Worm (Caenorhabditis elegans) whole organism, young adult: Measurements from ENCODE around the gene ZK1055.2.

Experiments
- B0035.1 ChIP-seq: sonication (generic microtip); optimal IDR thresholded peaks from 2 replicates; lab custom pipeline; 2016; ENCODE audit warnings: missing genetic modification characterization, mild to moderate bottlenecking, missing compliant biosample characterization, missing genotype, missing genetic modification reagents
- F10E7.11 ChIP-seq: sonication (generic microtip); optimal IDR thresholded peaks from 2 replicates; lab custom pipeline; 2017; ENCODE audit warnings: mild to moderate bottlenecking, missing genetic modification characterization, moderate library complexity, missing compliant biosample characterization
- F55B11.4 ChIP-seq: sonication (generic microtip); optimal IDR thresholded peaks from 2 replicates; lab custom pipeline; 2016; ENCODE audit warnings: missing compliant biosample characterization, missing genetic modification characterization, borderline replicate concordance; ENCODE audit not compliant: insufficient read depth
- K12H6.12 ChIP-seq: fragments of 200-800 bp; sonication (Bioruptor generic); optimal IDR thresholded peaks from 2 replicates; lab custom pipeline; 2018; ENCODE audit warnings: mild to moderate bottlenecking, missing genetic modification characterization, missing compliant biosample characterization
- Y53G8AR.9 ChIP-seq: fragments of 200-800 bp; sonication (Bioruptor generic); conservative IDR thresholded peaks from 2 replicates; pipeline ENCODE4 v1.3.6; 2022; ENCODE audit warnings: missing genetic modification reagents, missing genetic modification characterization, missing compliant biosample characterization
- akir-1 ChIP-seq: fragments of 200-800 bp; sonication (Bioruptor generic); optimal IDR thresholded peaks from 2 replicates; lab custom pipeline; 2018; ENCODE audit warnings: mild to moderate bottlenecking, missing genetic modification characterization, moderate library complexity, missing compliant biosample characterization
- ama-1 ChIP-seq, 3 experiments: fragments of 150-350 bp in 1 of 3; sonication (generic microtip) in 2 of 3; optimal IDR thresholded peaks; 2 replicates each; lab custom pipeline; 2014 to 2018; ENCODE audit warnings: missing biosample characterization in 2 of 3, missing genetic modification characterization in 2 of 3, missing genetic modification reagents in 2 of 3
- atf-7 ChIP-seq: sonication (generic microtip); optimal IDR thresholded peaks from 2 replicates; lab custom pipeline; 2017; ENCODE audit warnings: mild to moderate bottlenecking, missing genetic modification characterization, missing compliant biosample characterization
- bed-2 ChIP-seq: fragments of 200-800 bp; sonication (Bioruptor generic); IDR thresholded peaks from 2 replicates; pipeline ENCODE4 v1.3.6; 2022; ENCODE audit warnings: missing genetic modification reagents, missing genetic modification characterization, missing compliant biosample characterization
- cebp-1 ChIP-seq, 2 experiments: fragments of 200-800 bp in 1 of 2; sonication (Bioruptor generic) in 1 of 2; sonication (generic microtip) in 1 of 2; IDR thresholded peaks in 1 of 2; optimal IDR thresholded peaks in 1 of 2; 2 replicates each; pipeline versions ENCODE4 v1.3.6 to Lab custom; 2017 to 2022; ENCODE audit warnings: missing compliant biosample characterization in 2 of 2, missing genetic modification characterization in 2 of 2, mild to moderate bottlenecking in 1 of 2, missing genetic modification reagents in 1 of 2, moderate library complexity in 1 of 2
- cebp-2 ChIP-seq: fragments of 200-800 bp; sonication (Bioruptor generic); IDR thresholded peaks from 2 replicates; pipeline ENCODE4 v1.3.6; 2022; ENCODE audit warnings: missing genetic modification characterization, missing compliant biosample characterization
- egl-44 ChIP-seq: fragments of 200-800 bp; sonication (Bioruptor generic); IDR thresholded peaks from 2 replicates; pipeline ENCODE4 v1.3.6; 2022; ENCODE audit warnings: missing genetic modification reagents, missing genetic modification characterization, missing compliant biosample characterization
- ets-4 ChIP-seq: fragments of 200-800 bp; sonication (Bioruptor generic); optimal IDR thresholded peaks from 2 replicates; lab custom pipeline; 2018; ENCODE audit warnings: mild to moderate bottlenecking, missing genetic modification characterization, missing compliant biosample characterization
- fkh-3 ChIP-seq: sonication (generic microtip); optimal IDR thresholded peaks from 2 replicates; lab custom pipeline; 2016; ENCODE audit warnings: mild to moderate bottlenecking, missing genetic modification characterization, missing compliant biosample characterization
- hmg-20 ChIP-seq: fragments of 200-800 bp; sonication (Bioruptor generic); IDR thresholded peaks from 2 replicates; pipeline ENCODE4 v1.3.6; 2022; ENCODE audit warnings: missing genetic modification reagents, missing genetic modification characterization, missing compliant biosample characterization
- let-607 ChIP-seq, 2 experiments: fragments of 200-800 bp in 1 of 2; sonication (Bioruptor generic) in 1 of 2; sonication (generic microtip) in 1 of 2; optimal IDR thresholded peaks; 2 replicates each; lab custom pipeline; 2016 to 2018; ENCODE audit warnings: mild to moderate bottlenecking in 2 of 2, missing compliant biosample characterization in 2 of 2, missing genetic modification characterization in 2 of 2, moderate library complexity in 2 of 2, missing genotype in 1 of 2
- madf-10 ChIP-seq: sonication (generic microtip); optimal IDR thresholded peaks from 2 replicates; lab custom pipeline; 2016; ENCODE audit warnings: mild to moderate bottlenecking, missing genetic modification characterization, missing compliant biosample characterization
- mcd-1 ChIP-seq: fragments of 200-800 bp; sonication (Bioruptor generic); IDR thresholded peaks from 2 replicates; pipeline ENCODE4 v1.3.6; 2022; ENCODE audit warnings: missing genetic modification reagents, missing genetic modification characterization, missing compliant biosample characterization
- mes-4 ChIP-seq: sonication (generic microtip); optimal IDR thresholded peaks from 2 replicates; lab custom pipeline; 2016; ENCODE audit warnings: missing genotype, missing genetic modification characterization, missing compliant biosample characterization
- nfyb-1 ChIP-seq: fragments of 200-800 bp; sonication (Bioruptor generic); IDR thresholded peaks from 2 replicates; pipeline ENCODE4 v1.3.6; 2022; ENCODE audit warnings: missing genetic modification reagents, missing genetic modification characterization, missing compliant biosample characterization
- nhr-80 ChIP-seq: sonication (generic microtip); optimal IDR thresholded peaks from 2 replicates; lab custom pipeline; 2016; ENCODE audit warnings: missing genetic modification characterization, missing compliant biosample characterization
- nhr-90 ChIP-seq: sonication (generic microtip); optimal IDR thresholded peaks from 2 replicates; lab custom pipeline; 2016; ENCODE audit warnings: missing genotype, mild to moderate bottlenecking, missing genetic modification characterization, missing compliant biosample characterization
- snpc-1.3 ChIP-seq: sonication (generic microtip); optimal IDR thresholded peaks from 2 replicates; lab custom pipeline; 2017; ENCODE audit warnings: missing genetic modification characterization, mild to moderate bottlenecking, missing compliant biosample characterization, antibody characterized with exemption, moderate library complexity, missing genotype, missing genetic modification reagents; ENCODE audit not compliant: insufficient read depth
- snpc-3.4 ChIP-seq: sonication (generic microtip); optimal IDR thresholded peaks from 2 replicates; lab custom pipeline; 2017; ENCODE audit warnings: missing genetic modification characterization, mild to moderate bottlenecking, missing compliant biosample characterization, antibody characterized with exemption, moderate library complexity, missing genotype, missing genetic modification reagents
- somi-1 ChIP-seq: fragments of 200-800 bp; sonication (Bioruptor generic); optimal IDR thresholded peaks from 2 replicates; lab custom pipeline; 2018; ENCODE audit warnings: mild to moderate bottlenecking, missing genetic modification characterization, missing compliant biosample characterization
- tlf-1 ChIP-seq: fragments of 200-800 bp; sonication (Bioruptor generic); optimal IDR thresholded peaks from 2 replicates; lab custom pipeline; 2018; ENCODE audit warnings: mild to moderate bottlenecking, missing genetic modification characterization, missing compliant biosample characterization
- zim-3 ChIP-seq: sonication (generic microtip); optimal IDR thresholded peaks from 2 replicates; lab custom pipeline; 2017; ENCODE audit warnings: mild to moderate bottlenecking, missing genetic modification characterization, moderate library complexity, missing compliant biosample characterization
- ztf-18 ChIP-seq: sonication (generic microtip); optimal IDR thresholded peaks from 2 replicates; lab custom pipeline; 2016; ENCODE audit warnings: missing genotype, mild to moderate bottlenecking, missing genetic modification characterization, missing compliant biosample characterization
- ztf-22 ChIP-seq: fragments of 200-800 bp; sonication (Bioruptor generic); optimal IDR thresholded peaks from 2 replicates; lab custom pipeline; 2018; ENCODE audit warnings: mild to moderate bottlenecking, missing genetic modification characterization, moderate library complexity, missing compliant biosample characterization
- ztf-3 ChIP-seq: fragments of 200-800 bp; sonication (Bioruptor generic); optimal IDR thresholded peaks from 2 replicates; lab custom pipeline; 2018; ENCODE audit warnings: mild to moderate bottlenecking, missing genetic modification characterization, missing compliant biosample characterization

The ZK1055.2 gene

DNA sequence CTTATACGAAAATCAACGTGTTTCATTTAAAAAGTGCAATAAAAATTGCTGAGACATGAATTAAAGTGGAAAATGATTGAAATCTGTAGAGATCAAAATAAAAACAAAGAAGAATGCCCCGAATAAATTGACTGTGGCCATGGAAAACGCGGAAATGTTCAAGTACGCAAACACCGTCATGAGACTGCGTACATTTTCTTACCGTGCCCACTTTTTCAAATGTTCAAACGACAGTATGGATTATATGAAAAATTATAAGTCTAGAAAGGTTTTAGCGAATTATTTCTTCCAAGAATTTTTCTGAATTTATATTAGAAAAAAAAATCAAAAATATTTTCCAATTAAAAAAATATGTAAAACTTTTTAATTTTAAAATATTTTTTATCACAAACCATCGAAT lies 21.1 kb downstream of the ZK1055.2 start (continued):
- TF ChIP-seq K12H6.12 (no peak), hmg-20 (GFP tag; lab: Robert Waterston, UW) (no peak), Y53G8AR.9 (GFP tag; lab: Robert Waterston, UW) (no peak), madf-10 (tag; lab: Kevin White, UChicago) (no peak), snpc-3.4 (tag; lab: Kevin White, UChicago) (peak; percentile 45)

ce11 chrV:6614152-6614734 lies 23.9 kb downstream of the ZK1055.2 start, which contains the start of gene cpr-4:
Gene cpr-4 (plus strand): TSS chrV:6614674.
- TF ChIP-seq let-607 (tag; optimal IDR thresholded peaks at IDR 0.05; lab: Kevin White, UChicago), result peak in 1 of 2 experiments; percentile 57
- no peak for TF ChIP-seq ztf-3 (GFP tag; lab: Kevin White, UChicago)
- TF ChIP-seq egl-44 (GFP tag; lab: Robert Waterston, UW), result peak; percentile 75; the same call in 1 of the 2 replicates
- TF ChIP-seq madf-10 (tag; lab: Kevin White, UChicago), result peak; percentile 40
- peak; percentile 65 for TF ChIP-seq atf-7 (tag; lab: Kevin White, UChicago)
- peak; percentile 73 for TF ChIP-seq ets-4 (GFP tag; lab: Kevin White, UChicago)
- peak; percentile 73 for TF ChIP-seq ztf-22 (GFP tag; lab: Kevin White, UChicago)
- TF ChIP-seq nfyb-1 (GFP tag; lab: Robert Waterston, UW), result 0 out of 2 replicates have a peak, but pooled peaks have one; percentile 30
- TF ChIP-seq cebp-1 (GFP tag; IDR thresholded peaks at IDR 0.05; lab: Robert Waterston, UW), result no peak
- peak; percentile 57 for TF ChIP-seq cebp-1 (tag; optimal IDR thresholded peaks at IDR 0.05; lab: Kevin White, UChicago)
- no peak for TF ChIP-seq F55B11.4 (tag; lab: Kevin White, UChicago)
- peak; percentile 99 for TF ChIP-seq nhr-80 (tag; lab: Kevin White, UChicago)
- no peak for TF ChIP-seq F10E7.11 (tag; lab: Kevin White, UChicago)
- TF ChIP-seq nhr-90 (tag; lab: Kevin White, UChicago), result peak; percentile 12

DNA sequence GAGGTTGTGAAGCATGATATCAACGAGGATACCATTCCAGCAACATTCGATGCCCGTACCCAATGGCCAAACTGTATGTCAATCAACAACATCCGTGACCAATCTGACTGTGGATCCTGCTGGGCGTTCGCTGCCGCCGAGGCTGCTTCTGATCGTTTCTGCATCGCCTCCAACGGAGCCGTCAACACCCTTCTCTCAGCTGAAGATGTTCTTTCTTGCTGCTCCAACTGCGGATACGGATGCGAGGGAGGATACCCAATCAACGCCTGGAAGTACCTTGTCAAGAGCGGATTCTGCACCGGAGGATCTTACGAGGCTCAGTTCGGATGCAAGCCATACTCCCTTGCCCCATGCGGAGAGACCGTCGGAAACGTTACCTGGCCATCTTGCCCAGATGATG lies 24.6 kb downstream of the ZK1055.2 start:
- TF ChIP-seq mcd-1 (GFP tag; lab: Robert Waterston, UW) (no peak), Y53G8AR.9 (GFP tag; lab: Robert Waterston, UW) (no peak), cebp-2 (0 out of 2 replicates have a peak, but pooled peaks have one; percentile 53), F10E7.11 (tag; lab: Kevin White, UChicago) (no peak)

DNA sequence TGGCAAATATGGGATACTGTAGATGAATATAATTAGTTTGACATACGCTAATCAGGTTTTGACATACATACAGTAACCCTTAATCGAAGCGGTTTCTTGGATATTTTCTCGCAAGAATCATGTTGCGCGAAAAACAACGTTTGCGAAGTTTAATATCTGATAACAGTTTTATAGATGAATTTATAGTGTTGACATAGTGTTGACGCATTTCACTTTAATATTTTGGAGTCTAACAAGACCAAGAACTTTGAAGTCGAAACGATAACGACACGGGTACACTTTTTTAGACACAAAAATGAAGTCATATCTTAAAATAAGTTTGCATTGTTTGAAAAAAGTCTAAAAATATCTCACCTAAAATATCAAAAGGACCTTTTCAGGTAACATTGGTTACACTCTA lies 25.9 kb downstream of the ZK1055.2 start:
- TF ChIP-seq cebp-2, result no peak
- no peak for TF ChIP-seq bed-2 (GFP tag; lab: Robert Waterston, UW)
- TF ChIP-seq nhr-80 (tag; lab: Kevin White, UChicago), result peak; percentile 23

ce11 chrV:6620809-6621208 lies 30.4 kb downstream of the ZK1055.2 start:
- TF ChIP-seq B0035.1 (tag; lab: Kevin White, UChicago) (no peak), zim-3 (tag; lab: Kevin White, UChicago) (no peak), nhr-90 (tag; lab: Kevin White, UChicago) (no peak), cebp-2 (no peak), let-607 (tag; optimal IDR thresholded peaks at IDR 0.05; lab: Kevin White, UChicago) (no peak), fkh-3 (tag; lab: Kevin White, UChicago) (no peak), ama-1 (optimal IDR thresholded peaks at IDR 0.05; lab: Kevin White, UChicago) (no peak), ama-1 (GFP tag; optimal IDR thresholded peaks at IDR 0.05; lab: Kevin White, UChicago) (no peak), ztf-18 (tag; lab: Kevin White, UChicago) (no peak), mes-4 (tag; lab: Kevin White, UChicago) (no peak), snpc-1.3 (tag; lab: Kevin White, UChicago) (no peak), K12H6.12 (no peak), atf-7 (tag; lab: Kevin White, UChicago) (no peak), akir-1 (GFP tag; lab: Kevin White, UChicago) (no peak), somi-1 (no peak), hmg-20 (GFP tag; lab: Robert Waterston, UW) (no peak), tlf-1 (GFP tag; lab: Kevin White, UChicago) (no peak)
- TF ChIP-seq, all 124 proteins: peak for 0
